Worm (Caenorhabditis elegans): Measurements from ENCODE around the gene F41G3.19.

F41G3.19 gene

DNA sequence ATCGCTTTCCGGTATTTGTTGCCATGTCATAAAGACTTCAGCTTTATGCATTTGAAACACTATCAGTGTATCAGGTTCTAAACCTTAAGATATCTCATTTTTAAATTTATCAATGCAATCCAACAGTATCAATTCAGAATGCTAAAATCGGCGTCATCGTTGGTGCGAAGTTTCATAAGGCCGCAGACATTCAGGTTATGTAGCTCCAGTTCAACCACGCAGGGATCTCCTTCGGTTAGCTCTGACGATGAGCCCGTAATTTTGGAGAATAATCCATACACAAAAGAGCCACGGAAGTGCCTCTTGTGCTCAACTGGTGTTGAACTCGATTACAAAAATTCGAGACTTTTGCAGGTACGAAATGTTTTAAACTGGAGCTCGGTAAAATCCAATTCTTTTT, 15.9 kb downstream of the F41G3.19 start, which contains the start of gene mrps-18.C:
TSS of gene mrps-18.C (plus strand) at position 138 of the 400 bp plus-strand sequence.
- TF ChIP-seq zag-1 (tag; optimal IDR thresholded peaks at IDR 0.05) (no peak), nhr-237 (tag; optimal IDR thresholded peaks at IDR 0.05) (no peak), eor-1 (tag; optimal IDR thresholded peaks at IDR 0.05) (no peak), fkh-2 (tag; optimal IDR thresholded peaks at IDR 0.05) (no peak), elt-2 (tag; optimal IDR thresholded peaks at IDR 0.05) (no peak), ceh-9 (tag; optimal IDR thresholded peaks at IDR 0.05) (no peak), aly-2 (tag; optimal IDR thresholded peaks at IDR 0.05) (no peak), lsy-12 (tag; optimal IDR thresholded peaks at IDR 0.05) (no peak)

DNA sequence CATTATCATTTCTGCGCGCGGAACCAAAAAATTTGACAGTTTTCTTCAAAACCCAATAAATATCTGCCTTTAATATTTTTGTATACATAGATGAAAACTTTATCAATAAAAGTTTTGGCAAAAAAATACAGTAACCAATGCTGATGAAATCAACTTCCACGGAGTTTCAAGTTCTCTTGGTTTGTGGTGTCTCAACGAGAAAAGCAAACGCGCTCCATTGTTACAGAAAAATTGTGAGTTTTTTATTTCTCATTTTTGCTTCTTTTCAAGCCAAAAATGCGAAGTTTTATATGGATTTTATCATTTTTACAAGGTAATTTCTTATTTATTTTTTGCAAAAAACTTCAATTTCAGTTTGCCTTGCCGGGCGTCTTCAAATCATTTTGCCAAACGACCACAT, 17.3 kb downstream of the F41G3.19 start, which contains the start of gene T14B4.3:
TSS of gene T14B4.3 (plus strand) at position 264 of the 400 bp plus-strand sequence.
- TF ChIP-seq lin-39 (tag; optimal IDR thresholded peaks at IDR 0.05) (peak; percentile 17), nhr-43 (tag; optimal IDR thresholded peaks at IDR 0.05; ENCODE audit: poor library complexity, severe bottlenecking) (peak; percentile 69), unc-62 (GFP tag; optimal IDR thresholded peaks at IDR 0.05) (no peak), egl-5 (tag; optimal IDR thresholded peaks at IDR 0.05) (peak; percentile 21), nhr-237 (tag; optimal IDR thresholded peaks at IDR 0.05) (no peak), nhr-23 (tag; optimal IDR thresholded peaks at IDR 0.05) (peak; percentile 44), nfya-1 (tag; optimal IDR thresholded peaks at IDR 0.05; ENCODE audit: insufficient read depth) (peak; percentile 69), pha-4 (tag; optimal IDR thresholded peaks at IDR 0.05) (peak; percentile 93), skn-1 (tag; optimal IDR thresholded peaks at IDR 0.05) (no peak), lsy-12 (tag; optimal IDR thresholded peaks at IDR 0.05) (peak; percentile 15), snpc-4 (tag; optimal IDR thresholded peaks at IDR 0.05) (peak; percentile 25), nhr-25 (tag; optimal IDR thresholded peaks at IDR 0.05) (peak; percentile 54), elt-2 (tag; optimal IDR thresholded peaks at IDR 0.05) (peak; percentile 27), ztf-4 (tag; optimal IDR thresholded peaks at IDR 0.05) (no peak), ceh-82 (tag; optimal IDR thresholded peaks at IDR 0.05) (no peak), pqm-1 (tag; optimal IDR thresholded peaks at IDR 0.05) (peak; percentile 54), lin-15B (tag; optimal IDR thresholded peaks at IDR 0.05) (peak; percentile 87)

- TF ChIP-seq elt-2 (tag; optimal IDR thresholded peaks at IDR 0.05) (no peak), egl-27 (tag; optimal IDR thresholded peaks at IDR 0.05) (no peak), nhr-43 (tag; optimal IDR thresholded peaks at IDR 0.05; ENCODE audit: poor library complexity, severe bottlenecking) (no peak), mml-1 (tag; optimal IDR thresholded peaks at IDR 0.05) (no peak), ceh-28 (tag; optimal IDR thresholded peaks at IDR 0.05) (no peak), lsy-12 (tag; optimal IDR thresholded peaks at IDR 0.05) (no peak), elt-1 (tag; optimal IDR thresholded peaks at IDR 0.05) (no peak), skn-1 (tag; optimal IDR thresholded peaks at IDR 0.05) (no peak), mdl-1 (tag; optimal IDR thresholded peaks at IDR 0.05) (no peak), aly-2 (tag; optimal IDR thresholded peaks at IDR 0.05) (no peak)
These were observed 18.2 kb downstream of the F41G3.19 start, which contains the start of gene T14B4.9 for ce11 chrII:6733718-6734117. Gene T14B4.9, minus strand, starts transcription at chrII:6733818.

- no peak for TF ChIP-seq zag-1 (tag; optimal IDR thresholded peaks at IDR 0.05)
- no peak for TF ChIP-seq eor-1 (tag; optimal IDR thresholded peaks at IDR 0.05)
- TF ChIP-seq ceh-82 (tag; optimal IDR thresholded peaks at IDR 0.05) = no peak
- TF ChIP-seq hmg-11 (tag; optimal IDR thresholded peaks at IDR 0.05) = peak; percentile 21
- TF ChIP-seq nhr-67 (tag; optimal IDR thresholded peaks at IDR 0.05) = no peak
- TF ChIP-seq sea-2 (GFP tag; optimal IDR thresholded peaks at IDR 0.05) = no peak
- TF ChIP-seq ceh-9 (tag; optimal IDR thresholded peaks at IDR 0.05) = no peak
- no peak for TF ChIP-seq elt-2 (tag; optimal IDR thresholded peaks at IDR 0.05)
- TF ChIP-seq egl-5 (tag; optimal IDR thresholded peaks at IDR 0.05) = no peak
- TF ChIP-seq nfya-1 (tag; optimal IDR thresholded peaks at IDR 0.05; ENCODE audit: insufficient read depth) = peak; percentile 46
- TF ChIP-seq nhr-25 (tag; optimal IDR thresholded peaks at IDR 0.05) = no peak
- TF ChIP-seq snpc-4 (tag; optimal IDR thresholded peaks at IDR 0.05) = no peak
- TF ChIP-seq ceh-16 (tag; optimal IDR thresholded peaks at IDR 0.05) = no peak
These were observed 22.6 kb downstream of the F41G3.19 start, which contains the start of gene T14B4.8 for ce11 chrII:6729331-6729730. Gene T14B4.8, minus strand, starts transcription at chrII:6729390.

DNA sequence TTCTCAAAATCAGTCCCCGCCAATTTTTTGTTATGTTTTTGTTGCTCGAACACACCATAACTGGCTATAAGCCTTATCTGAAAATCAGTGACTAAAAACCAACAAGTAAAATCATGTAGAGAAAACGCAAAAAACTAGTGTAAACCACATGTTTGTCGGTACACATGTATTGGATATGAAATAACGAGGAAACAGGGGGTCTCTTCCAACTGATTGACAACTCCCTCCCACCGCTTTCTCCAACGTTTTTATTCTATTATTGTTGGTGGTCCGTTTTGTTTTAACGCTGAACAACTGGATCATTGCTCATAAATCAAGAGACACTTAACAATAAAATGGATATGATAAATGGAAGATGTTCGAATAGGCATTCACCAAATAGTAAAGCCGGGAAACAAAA, 25.1 kb downstream of the F41G3.19 start:
- no peak for TF ChIP-seq nhr-76 (tag; optimal IDR thresholded peaks at IDR 0.05)
- no peak for TF ChIP-seq pqm-1 (tag; optimal IDR thresholded peaks at IDR 0.05)
- no peak for TF ChIP-seq R02D3.7 (tag; optimal IDR thresholded peaks at IDR 0.05)
- TF ChIP-seq sea-2 (GFP tag; optimal IDR thresholded peaks at IDR 0.05) = no peak
- TF ChIP-seq egl-5 (tag; optimal IDR thresholded peaks at IDR 0.05) = peak; percentile 40
